Worm (Caenorhabditis elegans) whole organism, L2 larva: Measurements from ENCODE around the gene str-15.

Source experiments
- R02D3.7 ChIP-seq: fragments of 150-350 bp; optimal IDR thresholded peaks from 2 replicates; lab custom pipeline; 2014; ENCODE audit warnings: missing biosample characterization, missing genetic modification characterization
- blmp-1 ChIP-seq: sonication (generic microtip); optimal IDR thresholded peaks from 2 replicates; lab custom pipeline; 2017; ENCODE audit warnings: missing genetic modification characterization, mild to moderate bottlenecking, missing compliant biosample characterization, antibody characterized with exemption, moderate library complexity; ENCODE audit not compliant: insufficient read depth
- elt-3 ChIP-seq: sonication (generic microtip); optimal IDR thresholded peaks from 2 replicates; lab custom pipeline; 2017; ENCODE audit warnings: missing biosample characterization, missing genetic modification characterization
- lsy-2 ChIP-seq, 2 experiments: fragments of 150-350 bp in 1 of 2; sonication (generic microtip) in 1 of 2; optimal IDR thresholded peaks; 2 replicates each; lab custom pipeline; 2014 to 2017; ENCODE audit warnings: missing biosample characterization in 2 of 2, missing genetic modification characterization in 2 of 2
- nhr-6 ChIP-seq: fragments of 150-350 bp; optimal IDR thresholded peaks from 2 replicates; lab custom pipeline; 2014; ENCODE audit warnings: missing biosample characterization, missing genetic modification characterization
- nhr-77 ChIP-seq: fragments of 150-350 bp; optimal IDR thresholded peaks from 2 replicates; lab custom pipeline; 2014; ENCODE audit warnings: missing biosample characterization, missing genetic modification characterization
- ztf-1 ChIP-seq: fragments of 200-800 bp; sonication (Bioruptor generic); conservative IDR thresholded peaks from 2 replicates; pipeline ENCODE4 v1.3.6; 2022; ENCODE audit warnings: missing genetic modification characterization, missing compliant biosample characterization

DNA sequence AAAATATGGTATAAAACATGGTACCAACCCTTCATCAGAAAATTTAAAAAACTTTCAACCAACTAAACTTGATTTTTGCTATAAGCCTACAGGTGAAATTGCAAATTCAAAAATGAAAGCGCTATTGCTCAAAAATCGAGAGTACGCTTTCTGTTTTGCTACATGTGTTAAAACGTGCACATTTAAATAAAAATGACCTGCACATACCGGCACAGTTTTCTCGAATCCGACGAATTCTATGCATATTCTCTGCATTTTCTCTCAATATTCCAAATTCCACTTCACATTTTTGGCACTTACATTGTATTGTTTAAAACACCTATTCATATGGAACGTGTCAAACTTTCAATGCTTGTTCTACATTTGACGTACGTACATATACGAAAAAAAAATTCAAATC, 48.1 kb downstream of the str-15 start, which contains the start of gene srh-145:
- TF ChIP-seq elt-3 (tag; lab: Kevin White, UChicago) (no peak), ztf-1 (GFP tag; lab: Robert Waterston, UW) (no peak), lsy-2 (tag; optimal IDR thresholded peaks at IDR 0.05; lab: Kevin White, UChicago) (no peak), nhr-6 (tag; lab: Kevin White, UChicago) (no peak), nhr-77 (tag; lab: Kevin White, UChicago) (no peak), R02D3.7 (tag; lab: Kevin White, UChicago) (no peak), blmp-1 (tag; lab: Kevin White, UChicago) (no peak)
